Fruit fly (Drosophila melanogaster): ENCODE measurements around the gene eIF4A.

dm6 chr2L:5986094-5986493, 4.5 kb downstream of the eIF4A start, which contains the start of gene ifc:
- TF ChIP-seq pan (optimal IDR thresholded peaks at IDR 0.05) (no peak), usp (GFP tag; optimal IDR thresholded peaks at IDR 0.05) (no peak), psq (optimal IDR thresholded peaks at IDR 0.05) (no peak)
